Worm (Caenorhabditis elegans): Measurements from ENCODE around the gene hog-1.

- TF ChIP-seq nhr-76 (tag; optimal IDR thresholded peaks at IDR 0.05) (no peak), snpc-4 (tag; optimal IDR thresholded peaks at IDR 0.05) (no peak), lsy-2 (tag; optimal IDR thresholded peaks at IDR 0.05) (no peak), lin-13 (tag; optimal IDR thresholded peaks at IDR 0.05) (no peak), unc-62 (GFP tag; optimal IDR thresholded peaks at IDR 0.05) (no peak), ham-2 (GFP tag; optimal IDR thresholded peaks at IDR 0.05) (no peak)
Measured at ce11 chrX:5901499-5901898, 47.4 kb upstream of the hog-1 start.
